Worm (Caenorhabditis elegans) whole organism, L4/young adult: Measurements from ENCODE around the gene hrpl-1.

Source experiments
- W03F9.2 ChIP-seq: fragments of 150-350 bp; optimal IDR thresholded peaks from 2 replicates; lab custom pipeline; 2014; ENCODE audit warnings: missing biosample characterization, missing genetic modification characterization
- dao-5 ChIP-seq: sonication (generic microtip); optimal IDR thresholded peaks from 2 replicates; lab custom pipeline; 2016; ENCODE audit warnings: missing genotype, missing genetic modification characterization, moderate library complexity, missing compliant biosample characterization
- him-1 ChIP-seq: sonication (generic microtip); optimal IDR thresholded peaks from 2 replicates; lab custom pipeline; 2016; ENCODE audit warnings: missing genotype, missing genetic modification reagents, missing genetic modification characterization, missing compliant biosample characterization

- TF ChIP-seq him-1 (tag; lab: Kevin White, UChicago) (no peak), W03F9.2 (no peak), dao-5 (no peak)
Observed at ce11 chrII:6860043-6860442, 38.5 kb upstream of the hrpl-1 start.
